Worm (Caenorhabditis elegans): ENCODE measurements around the gene Y48G9A.6.

DNA sequence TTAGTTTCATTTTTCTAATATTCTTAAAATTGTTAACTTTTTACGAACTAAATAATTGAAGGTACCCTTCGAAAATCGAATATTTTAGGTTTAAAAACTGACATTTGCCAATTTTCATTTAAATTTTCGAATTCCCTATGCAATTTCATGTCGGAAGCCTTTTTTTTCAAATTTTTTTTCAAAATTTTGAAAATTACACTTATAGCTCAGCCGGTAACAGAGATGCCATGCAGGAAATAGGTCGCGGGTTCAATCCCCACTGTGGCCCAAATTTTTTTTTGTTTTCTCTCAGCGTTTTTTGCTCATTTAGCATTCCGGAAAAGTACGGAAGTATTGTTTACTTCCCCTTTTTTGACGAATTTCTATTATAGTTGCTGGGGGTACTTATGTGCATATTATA is 11.7 kb downstream of the Y48G9A.6 start:
- TF ChIP-seq ztf-11 (tag; optimal IDR thresholded peaks at IDR 0.05) (no peak), lsy-2 (tag; optimal IDR thresholded peaks at IDR 0.05) (no peak), tbx-8 (GFP tag; optimal IDR thresholded peaks at IDR 0.05) (no peak), blmp-1 (tag; optimal IDR thresholded peaks at IDR 0.05) (no peak)
